Fruit fly (Drosophila melanogaster): ENCODE results near the gene CG14852.
A peak's percentile ranks its signal among the peaks of the same experiment; 100 is the strongest.

The CG14852 gene

dm6 chr3R:14574962-14575717, 9.4 kb downstream of the CG14852 start (continued):
- TF ChIP-seq CG10979 (tag; optimal IDR thresholded peaks at IDR 0.05): peak; percentile 78
- peak; percentile 73 for TF ChIP-seq CG2712 (tag; optimal IDR thresholded peaks at IDR 0.05)
- TF ChIP-seq Opbp (GFP tag; IDR thresholded peaks at IDR 0.05; ENCODE audit: partially characterized antibody): no peak
- TF ChIP-seq CG7987 (GFP tag; optimal IDR thresholded peaks at IDR 0.05): no peak
- TF ChIP-seq ssp (GFP tag; IDR thresholded peaks at IDR 0.05): peak; percentile 53
- TF ChIP-seq pan (optimal IDR thresholded peaks at IDR 0.05): no peak
- peak in 1 of 2 experiments; percentile 52 for TF ChIP-seq pan (GFP tag; optimal IDR thresholded peaks at IDR 0.05 in 1 of 2, IDR thresholded peaks at IDR 0.05 in 1 of 2)
- TF ChIP-seq Gsc (GFP tag; IDR thresholded peaks at IDR 0.05): no peak
- peak; percentile 66 for TF ChIP-seq CG9817 (tag; optimal IDR thresholded peaks at IDR 0.05)
- TF ChIP-seq CG4854 (GFP tag; optimal IDR thresholded peaks at IDR 0.05): no peak
- peak; percentile 32 for TF ChIP-seq HmgZ (tag; optimal IDR thresholded peaks at IDR 0.05)
- peak; percentile 13 for TF ChIP-seq CG11398 (GFP tag; optimal IDR thresholded peaks at IDR 0.05)
- no peak for TF ChIP-seq Poxn (GFP tag; IDR thresholded peaks at IDR 0.05)
- peak; percentile 51 for TF ChIP-seq CG6813 (GFP tag; optimal IDR thresholded peaks at IDR 0.05)
- no peak for TF ChIP-seq ato (GFP tag; IDR thresholded peaks at IDR 0.05; ENCODE audit: partially characterized antibody)
- TF ChIP-seq so (GFP tag; IDR thresholded peaks at IDR 0.05): 0 out of 3 replicates have a peak, but pooled peaks have one; percentile 48
- peak; percentile 64 for TF ChIP-seq Bteb2 (GFP tag; optimal IDR thresholded peaks at IDR 0.05)
- 0 out of 2 replicates have a peak, but pooled peaks have one; percentile 17 for TF ChIP-seq CG7372 (GFP tag; IDR thresholded peaks at IDR 0.05)
- TF ChIP-seq zfh1 (GFP tag; IDR thresholded peaks at IDR 0.05): peak; percentile 53; the same call in 2 of the 3 replicates
- TF ChIP-seq dmrt99B (tag; optimal IDR thresholded peaks at IDR 0.05): peak; percentile 78
- peak; percentile 63; the same call in 1 of the 2 replicates for TF ChIP-seq ttk (GFP tag; IDR thresholded peaks at IDR 0.05)
- no peak for TF ChIP-seq CG12071 (GFP tag; optimal IDR thresholded peaks at IDR 0.05)
- TF ChIP-seq ranshi (GFP tag; IDR thresholded peaks at IDR 0.05): peak; percentile 52; the same call in 1 of the 2 replicates
- peak; percentile 87 for TF ChIP-seq CG12391 (tag; optimal IDR thresholded peaks at IDR 0.05)
- TF ChIP-seq CG12104 (GFP tag; optimal IDR thresholded peaks at IDR 0.05): peak; percentile 84
- no peak for TF ChIP-seq CG1647 (GFP tag; optimal IDR thresholded peaks at IDR 0.05)
- peak; percentile 66; the same call in 2 of the 3 replicates for TF ChIP-seq CG11456 (GFP tag; IDR thresholded peaks at IDR 0.05)
- peak; percentile 30 for TF ChIP-seq Usf (GFP tag; optimal IDR thresholded peaks at IDR 0.05)
- TF ChIP-seq fru (optimal IDR thresholded peaks at IDR 0.05): no peak
- no peak for TF ChIP-seq zen2 (GFP tag; IDR thresholded peaks at IDR 0.05; ENCODE audit: partially characterized antibody)
- TF ChIP-seq CG7357 (GFP tag; IDR thresholded peaks at IDR 0.05): peak; percentile 56; the same call in 2 of the 3 replicates
- peak; percentile 60 for TF ChIP-seq CG31224 (GFP tag; IDR thresholded peaks at IDR 0.05)
- no peak for TF ChIP-seq tna (GFP tag; IDR thresholded peaks at IDR 0.05; ENCODE audit: partially characterized antibody)
- peak; percentile 27 for TF ChIP-seq exex (tag; optimal IDR thresholded peaks at IDR 0.05)
- TF ChIP-seq CG17359 (tag; optimal IDR thresholded peaks at IDR 0.05): peak; percentile 72
- peak; percentile 70 for TF ChIP-seq Camta (GFP tag; optimal IDR thresholded peaks at IDR 0.05)
- TF ChIP-seq Hr3 (GFP tag; optimal IDR thresholded peaks at IDR 0.05): peak; percentile 78
- TF ChIP-seq CG13424 (tag; optimal IDR thresholded peaks at IDR 0.05): peak; percentile 85
- TF ChIP-seq H15 (GFP tag; IDR thresholded peaks at IDR 0.05): peak; percentile 62; the same call in 1 of the 3 replicates
- no peak for TF ChIP-seq CG31365 (tag; optimal IDR thresholded peaks at IDR 0.05)
- peak; percentile 56 for TF ChIP-seq CG14014 (GFP tag; IDR thresholded peaks at IDR 0.05)
- peak; percentile 52 for TF ChIP-seq Mad (GFP tag; optimal IDR thresholded peaks at IDR 0.05)
- peak; percentile 76 for TF ChIP-seq bcd (GFP tag; optimal IDR thresholded peaks at IDR 0.05)
- no peak for TF ChIP-seq CG2889 (GFP tag; IDR thresholded peaks at IDR 0.05)
- no peak for TF ChIP-seq CG6791 (GFP tag; IDR thresholded peaks at IDR 0.05; ENCODE audit: partially characterized antibody)
- TF ChIP-seq CG10274 (GFP tag; optimal IDR thresholded peaks at IDR 0.05): peak; percentile 49
- peak; percentile 92 for TF ChIP-seq psq (GFP tag; optimal IDR thresholded peaks at IDR 0.05)
- TF ChIP-seq lilli (GFP tag; optimal IDR thresholded peaks at IDR 0.05): peak; percentile 74
- peak; percentile 25 for TF ChIP-seq CG5180 (GFP tag; optimal IDR thresholded peaks at IDR 0.05)

Measured in whole organism, embryonic.